Worm (Caenorhabditis elegans): ENCODE data around the gene ceh-57.

ceh-57 gene

DNA sequence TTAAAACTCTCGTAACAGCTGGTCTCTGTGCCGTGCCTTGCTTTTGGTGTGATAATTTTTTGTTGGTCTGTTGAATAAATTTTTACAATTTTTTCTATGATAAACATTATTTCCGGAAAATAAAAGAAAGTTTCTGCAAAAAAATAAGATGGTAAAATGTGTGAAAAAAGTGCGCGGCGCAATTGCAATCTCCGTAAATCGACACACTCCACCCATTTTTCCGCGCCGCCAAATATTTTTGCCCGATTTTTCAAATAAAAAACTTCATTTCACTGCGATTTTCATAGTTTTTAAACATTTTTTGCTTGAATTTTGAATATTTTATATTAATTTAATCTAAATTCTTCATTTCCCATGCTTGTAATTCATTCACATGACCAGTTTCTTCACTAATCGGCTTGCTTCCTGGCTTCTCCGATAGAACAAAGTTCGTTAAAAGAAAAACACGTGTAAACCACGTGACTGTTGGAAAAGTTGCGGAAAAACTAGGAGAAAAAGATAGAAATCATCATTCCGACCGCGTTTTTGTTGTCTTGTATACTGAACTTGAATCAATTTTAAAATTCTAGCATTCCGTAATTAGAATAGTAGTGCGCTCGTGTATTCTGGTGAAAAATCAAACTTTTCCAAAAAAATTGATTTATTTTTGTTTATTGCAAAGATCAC lies 21.1 kb upstream of the ceh-57 start (continued):
- TF ChIP-seq fkh-10 (GFP tag; optimal IDR thresholded peaks at IDR 0.05): no peak
- TF ChIP-seq aly-2 (tag; optimal IDR thresholded peaks at IDR 0.05): no peak
- peak; percentile 32 for TF ChIP-seq lin-39 (tag; optimal IDR thresholded peaks at IDR 0.05)
- TF ChIP-seq nhr-67 (tag; optimal IDR thresholded peaks at IDR 0.05): no peak

DNA sequence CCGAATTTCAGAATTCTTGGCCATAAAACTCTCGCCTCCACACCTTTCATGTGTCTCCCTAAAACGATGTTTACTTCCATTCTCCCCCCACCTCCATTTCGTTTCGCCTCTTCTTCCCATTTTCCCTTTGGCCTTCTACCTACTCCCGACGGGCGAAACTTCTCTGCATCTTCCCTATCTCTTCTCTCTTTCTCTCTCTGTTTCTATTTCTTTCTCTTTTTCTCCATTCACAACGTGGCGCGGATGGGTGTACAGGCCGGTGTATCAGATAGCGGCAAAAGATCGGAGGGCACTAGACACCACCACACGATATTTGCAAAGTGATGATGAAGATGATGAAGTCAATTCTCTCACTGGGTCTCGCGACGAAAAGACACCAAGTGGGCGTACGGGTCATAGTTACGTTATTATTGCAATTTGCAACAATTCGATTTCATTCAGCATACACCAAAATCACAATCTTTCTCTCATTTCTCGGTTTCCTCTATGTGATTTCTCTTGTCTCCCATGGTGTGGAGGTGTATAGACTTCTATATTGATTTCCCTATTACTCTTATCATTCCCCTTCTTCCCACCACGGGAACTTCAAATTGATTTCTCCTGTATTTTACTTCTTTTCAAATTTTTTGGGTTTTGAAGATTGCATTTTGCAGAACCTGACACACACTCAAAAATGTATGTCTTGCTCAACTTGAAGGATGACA lies 17.7 kb upstream of the ceh-57 start, which contains the start of gene ztf-27:
ztf-27 (plus strand) TSS at position 654 of the 704 bp plus-strand sequence.
- TF ChIP-seq nhr-23 (tag; optimal IDR thresholded peaks at IDR 0.05) (peak; percentile 52), pqm-1 (tag; optimal IDR thresholded peaks at IDR 0.05) (peak; percentile 61), pha-4 (tag; optimal IDR thresholded peaks at IDR 0.05) (peak; percentile 42), skn-1 (tag; optimal IDR thresholded peaks at IDR 0.05) (no peak), ztf-11 (tag; optimal IDR thresholded peaks at IDR 0.05) (no peak), nhr-25 (tag; optimal IDR thresholded peaks at IDR 0.05) (peak; percentile 68), elt-2 (tag; optimal IDR thresholded peaks at IDR 0.05) (peak; percentile 49), unc-62 (GFP tag; optimal IDR thresholded peaks at IDR 0.05) (no peak), hmg-11 (tag; optimal IDR thresholded peaks at IDR 0.05) (peak; percentile 26), nhr-77 (tag; optimal IDR thresholded peaks at IDR 0.05) (no peak), elt-1 (tag; optimal IDR thresholded peaks at IDR 0.05) (peak; percentile 21), nhr-76 (tag; optimal IDR thresholded peaks at IDR 0.05) (no peak), nfya-1 (tag; optimal IDR thresholded peaks at IDR 0.05; ENCODE audit: insufficient read depth) (peak; percentile 47)

DNA sequence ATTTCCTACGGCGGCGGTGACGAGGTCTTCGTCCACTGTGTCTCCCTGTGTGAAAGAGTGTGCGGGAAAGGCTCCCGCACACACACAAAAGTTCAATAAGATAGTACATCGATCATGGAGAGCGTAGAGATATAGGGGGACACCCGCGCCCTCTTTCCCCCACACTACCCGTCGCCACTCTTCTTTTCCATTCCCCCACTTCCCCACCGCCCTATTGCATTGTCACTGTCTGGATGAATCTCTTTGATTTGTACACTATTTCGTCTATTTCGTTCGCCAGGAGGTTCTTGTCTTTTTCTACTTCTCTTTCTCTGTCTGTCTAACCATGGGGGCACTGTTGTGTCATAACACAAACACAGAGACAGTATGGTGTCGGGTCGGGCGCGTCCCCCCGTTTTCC lies 15.2 kb upstream of the ceh-57 start:
- TF ChIP-seq elt-2 (tag; optimal IDR thresholded peaks at IDR 0.05): peak; percentile 57
- no peak for TF ChIP-seq ceh-16 (tag; optimal IDR thresholded peaks at IDR 0.05)
- TF ChIP-seq nhr-12 (tag; optimal IDR thresholded peaks at IDR 0.05): no peak
- no peak for TF ChIP-seq ceh-82 (tag; optimal IDR thresholded peaks at IDR 0.05)
- TF ChIP-seq aly-2 (tag; optimal IDR thresholded peaks at IDR 0.05): no peak
- TF ChIP-seq pha-4 (tag; optimal IDR thresholded peaks at IDR 0.05): peak; percentile 85
- TF ChIP-seq tbx-2 (tag; optimal IDR thresholded peaks at IDR 0.05): no peak
- no peak for TF ChIP-seq elt-1 (tag; optimal IDR thresholded peaks at IDR 0.05)
- TF ChIP-seq daf-12 (tag; optimal IDR thresholded peaks at IDR 0.05): no peak
- TF ChIP-seq unc-39 (tag; optimal IDR thresholded peaks at IDR 0.05): no peak
- peak; percentile 66 for TF ChIP-seq jun-1 (tag; optimal IDR thresholded peaks at IDR 0.05)
- peak; percentile 8 for TF ChIP-seq fos-1 (tag; optimal IDR thresholded peaks at IDR 0.05)
- TF ChIP-seq ceh-28 (tag; optimal IDR thresholded peaks at IDR 0.05): peak; percentile 41
- TF ChIP-seq eor-1 (tag; optimal IDR thresholded peaks at IDR 0.05): no peak
- TF ChIP-seq fkh-2 (tag; optimal IDR thresholded peaks at IDR 0.05): no peak
- no peak for TF ChIP-seq ama-1 (optimal IDR thresholded peaks at IDR 0.05)
- TF ChIP-seq fkh-10 (GFP tag; optimal IDR thresholded peaks at IDR 0.05): no peak
- TF ChIP-seq nhr-11 (tag; optimal IDR thresholded peaks at IDR 0.05): no peak
- no peak for TF ChIP-seq elt-3 (tag; optimal IDR thresholded peaks at IDR 0.05)
- TF ChIP-seq nhr-67 (tag; optimal IDR thresholded peaks at IDR 0.05): no peak
- no peak for TF ChIP-seq nhr-77 (tag; optimal IDR thresholded peaks at IDR 0.05)
- no peak for TF ChIP-seq ZK546.5 (tag; optimal IDR thresholded peaks at IDR 0.05)
- peak; percentile 74 for TF ChIP-seq nhr-25 (tag; optimal IDR thresholded peaks at IDR 0.05)
- no peak for TF ChIP-seq sea-2 (GFP tag; optimal IDR thresholded peaks at IDR 0.05)
- no peak for TF ChIP-seq nhr-28 (tag; optimal IDR thresholded peaks at IDR 0.05)
- TF ChIP-seq lin-39 (tag; optimal IDR thresholded peaks at IDR 0.05): no peak
- TF ChIP-seq pqm-1 (tag; optimal IDR thresholded peaks at IDR 0.05): peak; percentile 33
- TF ChIP-seq skn-1 (tag; optimal IDR thresholded peaks at IDR 0.05): no peak
- peak; percentile 79 for TF ChIP-seq hmg-11 (tag; optimal IDR thresholded peaks at IDR 0.05)
- no peak for TF ChIP-seq zag-1 (tag; optimal IDR thresholded peaks at IDR 0.05)
- no peak for TF ChIP-seq ztf-11 (tag; optimal IDR thresholded peaks at IDR 0.05)
- TF ChIP-seq nhr-76 (tag; optimal IDR thresholded peaks at IDR 0.05): no peak
- TF ChIP-seq mml-1 (tag; optimal IDR thresholded peaks at IDR 0.05): no peak
- peak; percentile 76 for TF ChIP-seq nhr-23 (tag; optimal IDR thresholded peaks at IDR 0.05)
- peak; percentile 27 for TF ChIP-seq nhr-43 (tag; optimal IDR thresholded peaks at IDR 0.05; ENCODE audit: poor library complexity, severe bottlenecking)
- TF ChIP-seq ceh-9 (tag; optimal IDR thresholded peaks at IDR 0.05): no peak
- TF ChIP-seq ztf-4 (tag; optimal IDR thresholded peaks at IDR 0.05): no peak
- peak; percentile 24 for TF ChIP-seq lin-15B (tag; optimal IDR thresholded peaks at IDR 0.05)
- TF ChIP-seq R02D3.7 (tag; optimal IDR thresholded peaks at IDR 0.05): peak; percentile 16
- TF ChIP-seq nfya-1 (tag; optimal IDR thresholded peaks at IDR 0.05; ENCODE audit: insufficient read depth): peak; percentile 30
- no peak for TF ChIP-seq egl-27 (tag; optimal IDR thresholded peaks at IDR 0.05)
- TF ChIP-seq egl-5 (tag; optimal IDR thresholded peaks at IDR 0.05): no peak
- TF ChIP-seq lsy-12 (tag; optimal IDR thresholded peaks at IDR 0.05): peak; percentile 45
- TF ChIP-seq unc-62 (GFP tag; optimal IDR thresholded peaks at IDR 0.05): no peak
- TF ChIP-seq nhr-237 (tag; optimal IDR thresholded peaks at IDR 0.05): no peak
